Fruit fly (Drosophila melanogaster) whole organism, pupa: Measurements from ENCODE around the gene Xport-B.

ENCODE experiments used
- CG10348 ChIP-seq: fragments of 200-800 bp; sonication (Bioruptor generic); IDR thresholded peaks from 2 replicates; pipeline ENCODE4 v1.3.6; 2022; ENCODE audit warnings: missing biosample characterization, missing genetic modification characterization
- CG12605 ChIP-seq: fragments of 200-800 bp; sonication (Bioruptor generic); IDR thresholded peaks from 2 replicates; pipeline ENCODE4 v1.3.6; 2022; ENCODE audit warnings: missing biosample characterization, missing genetic modification characterization
- CG13204 ChIP-seq: fragments of 200-800 bp; sonication (Bioruptor generic); optimal IDR thresholded peaks from 2 replicates; lab custom pipeline; 2018; ENCODE audit warnings: missing biosample characterization, mild to moderate bottlenecking, missing genetic modification characterization, moderate library complexity
- CG14655 ChIP-seq: fragments of 200-800 bp; sonication (Bioruptor generic); optimal IDR thresholded peaks from 3 replicates; lab custom pipeline; 2017; ENCODE audit warnings: mild to moderate bottlenecking, missing biosample characterization, missing genetic modification reagents, missing genetic modification characterization
- CG15710 ChIP-seq: fragments of 200-800 bp; sonication (Bioruptor generic); optimal IDR thresholded peaks from 2 replicates; lab custom pipeline; 2018; ENCODE audit warnings: missing biosample characterization, mild to moderate bottlenecking, missing genetic modification characterization, moderate library complexity
- CG17806 ChIP-seq: fragments of 200-800 bp; sonication (Bioruptor generic); optimal IDR thresholded peaks from 2 replicates; lab custom pipeline; 2018; ENCODE audit warnings: missing biosample characterization, mild to moderate bottlenecking, missing genetic modification characterization, moderate library complexity
- CG32121 ChIP-seq: fragments of 200-800 bp; sonication (Bioruptor generic); IDR thresholded peaks from 2 replicates; pipeline ENCODE4 v1.3.6; 2022; ENCODE audit warnings: missing biosample characterization, missing genetic modification characterization
- CG34367 ChIP-seq: fragments of 200-800 bp; sonication (Bioruptor generic); optimal IDR thresholded peaks from 2 replicates; lab custom pipeline; 2018; ENCODE audit warnings: missing biosample characterization, mild to moderate bottlenecking, missing genetic modification characterization
- CG4496 ChIP-seq: fragments of 200-800 bp; sonication (Bioruptor generic); IDR thresholded peaks from 3 replicates; pipeline ENCODE4 v1.3.6; 2022; ENCODE audit warnings: missing biosample characterization, missing genetic modification characterization
- CG8159 ChIP-seq: fragments of 200-800 bp; sonication (Bioruptor generic); optimal IDR thresholded peaks from 3 replicates; lab custom pipeline; 2018; ENCODE audit warnings: missing biosample characterization, mild to moderate bottlenecking, missing genetic modification characterization, moderate library complexity
- CG8301 ChIP-seq: fragments of 200-800 bp; sonication (Bioruptor generic); optimal IDR thresholded peaks from 2 replicates; lab custom pipeline; 2018; ENCODE audit warnings: missing biosample characterization, mild to moderate bottlenecking, missing genetic modification characterization
- CG9948 ChIP-seq: fragments of 200-800 bp; sonication (Bioruptor generic); optimal IDR thresholded peaks from 2 replicates; lab custom pipeline; 2018; ENCODE audit warnings: missing biosample characterization, mild to moderate bottlenecking, missing genetic modification characterization, moderate library complexity
- D1 ChIP-seq: fragments of 200-800 bp; sonication (Bioruptor generic); optimal IDR thresholded peaks from 2 replicates; lab custom pipeline; 2018; ENCODE audit warnings: missing biosample characterization, mild to moderate bottlenecking, missing genetic modification characterization, moderate library complexity
- EcR ChIP-seq: fragments of 200-800 bp; sonication (Bioruptor generic); optimal IDR thresholded peaks from 3 replicates; lab custom pipeline; 2019; ENCODE audit warnings: missing biosample characterization, missing genetic modification characterization, mild to moderate bottlenecking, moderate library complexity, missing genetic modification reagents
- Ets98B ChIP-seq: fragments of 200-800 bp; sonication (Bioruptor generic); IDR thresholded peaks from 2 replicates; pipeline ENCODE4 v1.3.6; 2022; ENCODE audit warnings: missing biosample characterization, missing genetic modification characterization
- Pif1A ChIP-seq: fragments of 200-800 bp; sonication (Bioruptor generic); optimal IDR thresholded peaks from 3 replicates; lab custom pipeline; 2016; ENCODE audit warnings: missing biosample characterization, missing genetic modification characterization
- Snoo ChIP-seq: fragments of 200-800 bp; sonication (Bioruptor generic); optimal IDR thresholded peaks from 3 replicates; lab custom pipeline; 2017; ENCODE audit warnings: missing biosample characterization, mild to moderate bottlenecking, missing genetic modification characterization, inconsistent platforms
- fd96Ca ChIP-seq: fragments of 200-800 bp; sonication (Bioruptor generic); IDR thresholded peaks from 3 replicates; pipeline ENCODE4 v1.3.6; 2022; ENCODE audit warnings: missing biosample characterization, missing genetic modification characterization
- gl ChIP-seq: fragments of 200-800 bp; sonication (Bioruptor generic); optimal IDR thresholded peaks from 2 replicates; lab custom pipeline; 2018; ENCODE audit warnings: missing biosample characterization, mild to moderate bottlenecking, missing genetic modification characterization
- rn ChIP-seq: fragments of 200-800 bp; sonication (Bioruptor generic); IDR thresholded peaks from 2 replicates; pipeline ENCODE4 v1.3.6; 2022; ENCODE audit warnings: missing biosample characterization, missing genetic modification characterization

Xport-B gene

DNA sequence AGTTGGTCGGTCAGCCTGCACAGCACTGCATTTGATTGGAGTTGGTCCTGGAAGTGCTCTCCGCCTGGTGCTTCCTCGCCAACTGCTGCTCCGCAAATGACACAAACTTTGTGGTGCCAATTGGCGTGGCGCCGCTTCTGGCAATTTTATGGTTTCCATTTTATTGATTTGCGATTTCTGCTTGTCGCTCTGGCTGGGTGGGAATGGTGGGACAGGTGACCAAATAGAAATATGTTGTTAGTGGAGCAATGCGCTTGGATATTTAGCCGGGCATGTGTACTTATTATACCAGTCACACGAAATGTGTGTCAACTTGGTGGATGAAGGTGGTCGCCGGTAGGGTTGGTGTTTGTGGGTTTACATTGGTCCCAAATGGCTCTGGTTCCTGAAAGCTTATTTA, at the start of gene Xport-B, which contains the start of gene Xport-A:
Xport-B (minus strand) TSS at position 101 of the 400 bp plus-strand sequence.
Xport-A (minus strand) TSS at position 101 of the 400 bp plus-strand sequence.
- TF ChIP-seq CG12605 (no peak), CG17806 (no peak), CG8159 (tag; lab: Kevin White, UChicago) (no peak), CG9948 (tag; lab: Kevin White, UChicago) (no peak), CG8301 (tag; lab: Kevin White, UChicago) (no peak), Pif1A (no peak), gl (no peak), CG4496 (GFP tag; lab: Robert Waterston, UW) (no peak), CG10348 (GFP tag; lab: Robert Waterston, UW) (no peak), D1 (no peak), Snoo (tag; lab: Kevin White, UChicago) (no peak), CG32121 (no peak), CG34367 (tag; lab: Kevin White, UChicago) (no peak), CG13204 (no peak), CG15710 (tag; lab: Kevin White, UChicago) (no peak), Ets98B (GFP tag; lab: Robert Waterston, UW) (no peak)
- TF ChIP-seq, all 21 proteins: peak for 0

DNA sequence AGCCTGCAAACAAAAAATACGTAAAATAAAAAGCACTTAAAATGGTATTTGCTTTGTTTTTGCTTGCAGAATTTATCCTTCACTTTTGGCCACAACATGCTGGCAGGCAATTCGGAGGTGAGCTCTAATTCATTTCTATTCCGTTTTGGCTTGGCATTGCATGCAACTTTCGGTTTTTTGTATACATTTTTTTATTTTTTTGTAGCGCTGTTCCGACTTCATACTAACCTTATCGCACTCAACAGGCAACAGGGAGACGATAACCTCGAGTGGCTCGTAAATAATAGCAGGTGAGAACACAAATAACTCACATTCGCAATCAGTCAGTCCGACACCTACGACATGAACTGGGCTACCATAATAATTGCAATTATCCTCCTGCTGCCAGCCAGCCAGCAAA, 32.9 kb upstream of the Xport-B start, which contains the start of gene CG4783:
CG4783 (plus strand) TSS at position 301 of the 400 bp plus-strand sequence.
- no peak for TF ChIP-seq Ets98B (GFP tag; lab: Robert Waterston, UW)
- no peak for TF ChIP-seq EcR (GFP tag; lab: Kevin White, UChicago)
- no peak for TF ChIP-seq CG15710 (tag; lab: Kevin White, UChicago)
- TF ChIP-seq gl = no peak
- TF ChIP-seq Pif1A = no peak
- TF ChIP-seq CG17806 = no peak
- no peak for TF ChIP-seq CG13204
- TF ChIP-seq CG8159 (tag; lab: Kevin White, UChicago) = no peak
- TF ChIP-seq CG34367 (tag; lab: Kevin White, UChicago) = no peak
- TF ChIP-seq, all 21 proteins: peak for 0

DNA sequence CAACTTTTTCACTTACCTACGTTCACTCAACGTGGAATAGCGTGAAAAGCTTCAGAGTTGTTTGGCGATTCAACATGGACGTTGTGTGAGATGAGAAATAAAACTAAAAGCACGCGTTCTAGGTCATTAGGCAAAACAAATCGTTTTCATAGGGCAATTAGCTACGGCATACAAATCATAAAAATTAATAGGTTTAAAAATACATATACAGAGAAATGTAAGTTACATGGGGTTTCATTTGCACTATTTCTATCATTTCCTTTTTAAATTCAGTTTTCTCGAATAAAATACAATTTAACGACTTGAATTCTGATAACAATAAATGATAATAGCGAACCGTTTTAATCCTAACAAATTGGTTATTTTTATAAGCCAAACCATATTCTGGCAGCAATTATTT, 27.1 kb upstream of the Xport-B start, which contains the start of gene CG46042:
CG46042 (minus strand) TSS at position 101 of the 400 bp plus-strand sequence.
- TF ChIP-seq CG15710 (tag; lab: Kevin White, UChicago) (no peak), CG34367 (tag; lab: Kevin White, UChicago) (no peak), Ets98B (GFP tag; lab: Robert Waterston, UW) (no peak), D1 (no peak), Snoo (tag; lab: Kevin White, UChicago) (no peak), fd96Ca (GFP tag; lab: Robert Waterston, UW) (no peak), CG17806 (no peak), CG8159 (tag; lab: Kevin White, UChicago) (no peak), CG13204 (no peak), CG10348 (GFP tag; lab: Robert Waterston, UW) (no peak), rn (GFP tag; lab: Robert Waterston, UW) (no peak), gl (no peak), EcR (GFP tag; lab: Kevin White, UChicago) (no peak), CG32121 (no peak), Pif1A (no peak), CG9948 (tag; lab: Kevin White, UChicago) (no peak), CG12605 (no peak), CG4496 (GFP tag; lab: Robert Waterston, UW) (no peak), CG14655 (GFP tag; lab: Kevin White, UChicago) (no peak)
- TF ChIP-seq, all 21 proteins: peak for 0

DNA sequence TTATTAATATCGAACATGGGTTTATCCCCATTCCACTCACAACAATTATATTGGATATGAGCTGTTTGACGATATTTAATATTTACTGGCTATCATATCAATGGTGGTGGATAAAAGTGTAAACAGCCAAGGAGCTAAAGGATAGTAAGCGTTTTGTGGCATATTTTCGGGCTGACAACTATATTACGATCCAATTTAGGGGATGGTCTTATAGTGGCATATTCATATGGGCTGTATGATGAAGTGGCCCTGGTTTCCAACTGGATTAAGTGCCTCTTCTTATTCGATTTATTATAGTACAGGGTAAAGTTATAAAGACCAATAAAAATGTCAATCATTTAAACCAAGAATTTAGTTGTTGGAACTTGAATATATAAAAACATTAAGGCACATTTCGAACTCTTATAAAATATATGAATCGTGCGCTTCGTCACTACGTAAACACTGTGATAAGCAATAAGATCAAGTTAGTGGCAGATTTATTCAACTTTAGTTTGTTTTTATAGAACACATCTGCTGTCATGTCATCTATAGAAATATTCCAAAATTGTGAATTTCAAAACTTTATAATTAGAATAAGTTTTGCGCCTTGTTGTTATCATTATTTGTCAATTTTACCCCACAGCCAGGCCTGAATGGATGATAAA, 23.9 kb upstream of the Xport-B start:
- TF ChIP-seq fd96Ca (GFP tag; lab: Robert Waterston, UW) (no peak), CG13204 (no peak), rn (GFP tag; lab: Robert Waterston, UW) (no peak), CG17806 (no peak), CG10348 (GFP tag; lab: Robert Waterston, UW) (no peak), D1 (no peak), CG34367 (tag; lab: Kevin White, UChicago) (no peak), CG32121 (no peak), CG14655 (GFP tag; lab: Kevin White, UChicago) (no peak), CG4496 (GFP tag; lab: Robert Waterston, UW) (no peak), Snoo (tag; lab: Kevin White, UChicago) (no peak), CG8301 (tag; lab: Kevin White, UChicago) (no peak), CG12605 (no peak)
- TF ChIP-seq, all 21 proteins: peak for 0

DNA sequence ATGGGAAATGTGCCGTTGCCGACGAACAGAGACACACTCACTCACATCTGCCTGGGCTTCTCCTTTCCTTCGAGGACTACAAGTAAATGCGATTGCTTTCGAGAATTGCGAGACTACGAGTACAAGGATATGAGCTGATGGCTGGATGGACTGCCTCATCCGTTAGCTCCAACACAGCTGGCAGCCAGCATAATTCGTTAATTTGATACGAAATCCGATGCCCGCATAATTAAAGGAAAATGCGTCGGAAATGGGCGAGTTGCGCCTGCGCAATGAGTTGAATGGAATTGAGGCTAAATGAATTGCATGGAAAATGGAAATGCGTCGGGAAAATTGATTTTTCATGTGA, 20.5 kb upstream of the Xport-B start:
- TF ChIP-seq D1 (no peak), Snoo (tag; lab: Kevin White, UChicago) (no peak), CG14655 (GFP tag; lab: Kevin White, UChicago) (no peak), CG9948 (tag; lab: Kevin White, UChicago) (no peak), EcR (GFP tag; lab: Kevin White, UChicago) (no peak), CG4496 (GFP tag; lab: Robert Waterston, UW) (no peak), gl (no peak), Pif1A (no peak), CG8301 (tag; lab: Kevin White, UChicago) (no peak), CG15710 (tag; lab: Kevin White, UChicago) (no peak), CG34367 (tag; lab: Kevin White, UChicago) (no peak), CG10348 (GFP tag; lab: Robert Waterston, UW) (no peak)
